Worm (Caenorhabditis elegans) whole organism, L2 larva: Measurements from ENCODE around the gene ltah-1.2.

Experiments
- C34F6.9 ChIP-seq: fragments of 150-350 bp; optimal IDR thresholded peaks from 2 replicates; lab custom pipeline; 2014; ENCODE audit warnings: missing biosample characterization, missing genetic modification characterization
- F13H6.1 ChIP-seq: sonication (generic microtip); optimal IDR thresholded peaks from 2 replicates; lab custom pipeline; 2016; ENCODE audit warnings: missing genetic modification characterization, missing compliant biosample characterization
- ZK546.5 ChIP-seq: sonication (generic microtip); optimal IDR thresholded peaks from 2 replicates; lab custom pipeline; 2017; ENCODE audit warnings: missing biosample characterization, missing genetic modification characterization
- alr-1 ChIP-seq: fragments of 150-350 bp; optimal IDR thresholded peaks from 2 replicates; lab custom pipeline; 2014; ENCODE audit warnings: missing biosample characterization, missing genetic modification characterization
- aly-2 ChIP-seq: fragments of 150-350 bp; optimal IDR thresholded peaks from 2 replicates; lab custom pipeline; 2014; ENCODE audit warnings: missing biosample characterization, missing genetic modification characterization
- ama-1 ChIP-seq: fragments of 150-350 bp; optimal IDR thresholded peaks from 2 replicates; lab custom pipeline; 2018; ENCODE audit warnings: inconsistent platforms
- blmp-1 ChIP-seq: sonication (generic microtip); optimal IDR thresholded peaks from 2 replicates; lab custom pipeline; 2017; ENCODE audit warnings: missing genetic modification characterization, mild to moderate bottlenecking, missing compliant biosample characterization, antibody characterized with exemption, moderate library complexity; ENCODE audit not compliant: insufficient read depth
- ceh-16 ChIP-seq: fragments of 150-350 bp; optimal IDR thresholded peaks from 2 replicates; lab custom pipeline; 2014; ENCODE audit warnings: missing biosample characterization, missing genetic modification characterization
- ceh-82 ChIP-seq: fragments of 150-350 bp; optimal IDR thresholded peaks from 2 replicates; lab custom pipeline; 2014; ENCODE audit warnings: missing biosample characterization, missing genetic modification characterization
- crh-2 ChIP-seq: sonication (generic microtip); optimal IDR thresholded peaks from 2 replicates; lab custom pipeline; 2017; ENCODE audit warnings: missing biosample characterization, missing genetic modification characterization
- dmd-4 ChIP-seq: sonication (generic microtip); optimal IDR thresholded peaks from 2 replicates; lab custom pipeline; 2017; ENCODE audit warnings: missing biosample characterization, missing genetic modification characterization
- egl-27 ChIP-seq: sonication (generic microtip); optimal IDR thresholded peaks from 3 replicates; lab custom pipeline; 2017; ENCODE audit warnings: missing biosample characterization, missing genetic modification reagents, missing genetic modification characterization
- elt-1 ChIP-seq: fragments of 150-350 bp; optimal IDR thresholded peaks from 2 replicates; lab custom pipeline; 2014; ENCODE audit warnings: missing biosample characterization, missing genetic modification characterization
- gmeb-1 ChIP-seq: fragments of 150-350 bp; optimal IDR thresholded peaks from 2 replicates; lab custom pipeline; 2014; ENCODE audit warnings: missing biosample characterization, missing genetic modification characterization
- lin-11 ChIP-seq: fragments of 150-350 bp; sonication (generic microtip); optimal IDR thresholded peaks from 2 replicates; lab custom pipeline; 2014; ENCODE audit warnings: missing biosample characterization, missing genetic modification characterization, inconsistent platforms, mixed read lengths
- lin-13 ChIP-seq: fragments of 150-350 bp; optimal IDR thresholded peaks from 2 replicates; lab custom pipeline; 2014; ENCODE audit warnings: missing biosample characterization, missing genetic modification reagents, missing genetic modification characterization
- lsy-2 ChIP-seq, 2 experiments: fragments of 150-350 bp in 1 of 2; sonication (generic microtip) in 1 of 2; optimal IDR thresholded peaks; 2 replicates each; lab custom pipeline; 2014 to 2017; ENCODE audit warnings: missing biosample characterization in 2 of 2, missing genetic modification characterization in 2 of 2
- mab-5 ChIP-seq: fragments of 150-350 bp; optimal IDR thresholded peaks from 2 replicates; lab custom pipeline; 2014; ENCODE audit warnings: missing biosample characterization, missing genetic modification characterization
- mbf-1 ChIP-seq: sonication (generic microtip); optimal IDR thresholded peaks from 2 replicates; lab custom pipeline; 2017; ENCODE audit warnings: missing biosample characterization, missing genetic modification characterization
- mdl-1 ChIP-seq, 2 experiments: fragments of 150-350 bp in 1 of 2; sonication (generic microtip) in 1 of 2; optimal IDR thresholded peaks; 2 replicates each; lab custom pipeline; 2017; ENCODE audit warnings: missing biosample characterization in 2 of 2, missing genetic modification characterization in 2 of 2
- nhr-10 ChIP-seq: sonication (generic microtip); optimal IDR thresholded peaks from 2 replicates; lab custom pipeline; 2017; ENCODE audit warnings: missing biosample characterization, missing genetic modification characterization
- nhr-11 ChIP-seq: fragments of 150-350 bp; optimal IDR thresholded peaks from 2 replicates; lab custom pipeline; 2014; ENCODE audit warnings: missing biosample characterization, missing genetic modification characterization
- nhr-12 ChIP-seq: fragments of 150-350 bp; optimal IDR thresholded peaks from 2 replicates; lab custom pipeline; 2014; ENCODE audit warnings: missing biosample characterization, missing genetic modification characterization
- nhr-129 ChIP-seq: fragments of 150-350 bp; optimal IDR thresholded peaks from 2 replicates; lab custom pipeline; 2014; ENCODE audit warnings: missing biosample characterization, missing genetic modification characterization
- nhr-21 ChIP-seq: fragments of 150-350 bp; optimal IDR thresholded peaks from 2 replicates; lab custom pipeline; 2014; ENCODE audit warnings: missing biosample characterization, missing genetic modification characterization
- nhr-23 ChIP-seq: fragments of 150-350 bp; optimal IDR thresholded peaks from 2 replicates; lab custom pipeline; 2014; ENCODE audit warnings: missing biosample characterization, missing genetic modification reagents, missing genetic modification characterization
- nhr-25 ChIP-seq: fragments of 150-350 bp; sonication (generic microtip); optimal IDR thresholded peaks from 3 replicates; lab custom pipeline; 2014; ENCODE audit warnings: missing biosample characterization, missing genetic modification characterization
- nhr-6 ChIP-seq: fragments of 150-350 bp; optimal IDR thresholded peaks from 2 replicates; lab custom pipeline; 2014; ENCODE audit warnings: missing biosample characterization, missing genetic modification characterization
- nhr-77 ChIP-seq: fragments of 150-350 bp; optimal IDR thresholded peaks from 2 replicates; lab custom pipeline; 2014; ENCODE audit warnings: missing biosample characterization, missing genetic modification characterization
- peb-1 ChIP-seq: fragments of 150-350 bp; optimal IDR thresholded peaks from 2 replicates; lab custom pipeline; 2014; ENCODE audit warnings: missing biosample characterization, missing genetic modification characterization
- sem-4 ChIP-seq: fragments of 150-350 bp; optimal IDR thresholded peaks from 2 replicates; lab custom pipeline; 2014; ENCODE audit warnings: missing biosample characterization, missing genetic modification reagents, missing genetic modification characterization
- skn-1 ChIP-seq: sonication (generic microtip); optimal IDR thresholded peaks from 2 replicates; lab custom pipeline; 2017; ENCODE audit warnings: missing biosample characterization, missing genetic modification characterization
- snpc-4 ChIP-seq: fragments of 150-350 bp; optimal IDR thresholded peaks from 2 replicates; lab custom pipeline; 2014; ENCODE audit warnings: missing biosample characterization, missing genetic modification characterization
- unc-39 ChIP-seq: fragments of 150-350 bp; optimal IDR thresholded peaks from 2 replicates; lab custom pipeline; 2014; ENCODE audit warnings: missing biosample characterization, missing genetic modification characterization
- unc-55 ChIP-seq: fragments of 150-350 bp; sonication (generic microtip); optimal IDR thresholded peaks from 3 replicates; lab custom pipeline; 2014; ENCODE audit warnings: missing biosample characterization, missing genetic modification reagents, missing genetic modification characterization
- unc-62 ChIP-seq: fragments of 150-350 bp; optimal IDR thresholded peaks from 2 replicates; lab custom pipeline; 2014; ENCODE audit warnings: missing biosample characterization, missing genetic modification reagents, missing genetic modification characterization
- zag-1 ChIP-seq: fragments of 150-350 bp; optimal IDR thresholded peaks from 2 replicates; lab custom pipeline; 2014; ENCODE audit warnings: missing biosample characterization, missing genetic modification characterization
- ztf-1 ChIP-seq: fragments of 200-800 bp; sonication (Bioruptor generic); conservative IDR thresholded peaks from 2 replicates; pipeline ENCODE4 v1.3.6; 2022; ENCODE audit warnings: missing genetic modification characterization, missing compliant biosample characterization
- ztf-11 ChIP-seq: sonication (generic microtip); optimal IDR thresholded peaks from 2 replicates; lab custom pipeline; 2017; ENCODE audit warnings: missing biosample characterization, missing genetic modification characterization
- ztf-4 ChIP-seq: fragments of 150-350 bp; optimal IDR thresholded peaks from 2 replicates; lab custom pipeline; 2014; ENCODE audit warnings: missing biosample characterization, missing genetic modification characterization

ltah-1.2 gene

DNA sequence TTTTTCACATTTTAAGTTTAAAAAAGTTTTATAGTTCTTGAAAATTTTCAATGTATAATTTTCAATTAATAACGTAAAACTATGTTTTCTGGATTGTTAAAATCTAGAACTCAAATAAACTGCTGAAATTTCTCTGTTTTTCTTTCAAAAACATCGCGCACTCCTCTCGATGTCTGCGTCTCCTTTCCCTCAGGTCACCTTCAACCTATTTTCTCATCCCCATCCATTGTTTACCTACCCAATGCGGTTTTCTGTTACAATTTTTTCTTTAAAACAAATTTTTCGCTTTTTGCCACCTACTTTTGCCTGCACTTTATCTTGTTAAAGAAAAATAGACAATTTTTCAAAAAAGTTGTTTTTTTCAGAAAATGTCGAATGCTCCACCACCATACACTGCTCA, 20.4 kb upstream of the ltah-1.2 start, which contains the start of gene ZC416.2:
Gene ZC416.2, plus strand, starts transcription at position 366 of the 400 bp plus-strand sequence.
- no peak for TF ChIP-seq sem-4
- TF ChIP-seq F13H6.1 (tag; lab: Kevin White, UChicago): peak; percentile 9
- TF ChIP-seq lsy-2 (tag; optimal IDR thresholded peaks at IDR 0.05; lab: Kevin White, UChicago): no peak
- no peak for TF ChIP-seq ZK546.5 (tag; lab: Kevin White, UChicago)
- TF ChIP-seq ztf-1 (GFP tag; lab: Robert Waterston, UW): no peak

DNA sequence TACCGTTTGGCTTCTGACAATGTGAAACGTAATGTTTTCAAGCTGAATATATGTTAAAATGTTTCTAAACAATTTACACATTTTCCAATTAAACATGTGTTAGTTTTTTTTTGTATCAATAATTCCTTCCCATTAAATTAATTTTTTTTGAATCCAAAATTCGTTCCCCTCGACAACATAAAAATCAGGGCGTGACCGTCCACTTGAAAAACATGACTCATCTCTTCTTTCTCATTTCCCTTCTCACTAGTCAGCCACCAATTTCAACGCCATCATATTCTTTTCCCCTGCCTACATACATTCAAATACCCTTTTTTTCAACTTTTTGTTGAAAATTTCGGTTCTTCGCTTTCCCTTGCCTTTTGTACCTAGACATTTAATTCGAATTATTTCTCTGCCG, 19.6 kb upstream of the ltah-1.2 start:
- TF ChIP-seq peb-1 (tag; lab: Kevin White, UChicago) (no peak), lin-11 (tag; lab: Kevin White, UChicago) (no peak), nhr-6 (tag; lab: Kevin White, UChicago) (no peak), ztf-1 (GFP tag; lab: Robert Waterston, UW) (no peak), elt-1 (tag; lab: Kevin White, UChicago) (no peak), nhr-77 (tag; lab: Kevin White, UChicago) (no peak), ztf-4 (tag; lab: Kevin White, UChicago) (no peak), ceh-16 (no peak), aly-2 (tag; lab: Kevin White, UChicago) (no peak), ztf-11 (tag; lab: Kevin White, UChicago) (no peak), mbf-1 (tag; lab: Kevin White, UChicago) (no peak), ama-1 (lab: Kevin White, UChicago) (no peak), snpc-4 (tag; lab: Kevin White, UChicago) (no peak), nhr-25 (tag; lab: Kevin White, UChicago) (no peak), nhr-12 (no peak)

DNA sequence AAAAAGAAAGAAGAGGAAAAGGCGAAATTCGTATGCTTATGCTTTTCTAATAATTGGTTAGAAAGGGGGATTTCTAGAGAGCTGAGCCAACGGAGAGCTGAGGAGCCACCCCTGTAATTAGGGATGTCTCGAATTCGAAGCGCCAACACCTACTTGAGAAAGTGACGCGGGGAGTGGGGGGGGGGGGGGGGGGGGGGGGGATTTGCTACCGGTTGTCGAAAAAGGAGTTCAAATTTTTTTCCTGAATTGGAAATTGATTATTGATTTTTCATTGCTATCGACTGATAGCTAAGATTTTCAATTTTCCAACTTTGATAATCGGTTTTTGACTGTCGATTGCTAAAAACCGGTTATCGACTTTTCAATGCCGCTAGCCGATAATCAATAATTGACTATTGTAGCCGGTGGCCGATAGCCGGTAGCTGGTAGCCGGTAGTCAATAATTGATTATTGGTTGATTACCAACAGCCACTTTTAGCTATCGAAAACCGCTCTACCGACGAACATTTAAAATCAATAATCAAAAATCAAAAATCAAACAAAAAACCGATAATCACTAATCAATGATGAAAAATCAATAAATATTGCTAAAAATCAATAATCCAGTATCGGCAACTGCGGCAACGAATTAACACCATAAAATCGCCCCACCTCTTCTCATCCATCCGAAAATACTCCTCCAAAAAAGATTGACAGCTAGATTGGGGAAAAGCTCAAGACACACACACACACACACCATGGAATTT, 16.2 kb upstream of the ltah-1.2 start:
- no peak for TF ChIP-seq aly-2 (tag; lab: Kevin White, UChicago)
- TF ChIP-seq snpc-4 (tag; lab: Kevin White, UChicago): no peak
- TF ChIP-seq egl-27 (tag; lab: Kevin White, UChicago): no peak
- TF ChIP-seq blmp-1 (tag; lab: Kevin White, UChicago): no peak
- no peak for TF ChIP-seq unc-62 (GFP tag; lab: Kevin White, UChicago)
- TF ChIP-seq nhr-11 (tag; lab: Kevin White, UChicago): no peak
- no peak for TF ChIP-seq peb-1 (tag; lab: Kevin White, UChicago)
- no peak for TF ChIP-seq mab-5 (tag; lab: Kevin White, UChicago)
- no peak for TF ChIP-seq ceh-16
- TF ChIP-seq crh-2 (tag; lab: Kevin White, UChicago): no peak
- no peak for TF ChIP-seq ceh-82 (tag; lab: Kevin White, UChicago)
- TF ChIP-seq F13H6.1 (tag; lab: Kevin White, UChicago): no peak
- TF ChIP-seq nhr-129 (tag; lab: Kevin White, UChicago): no peak

ce11 chrIV:3626447-3626846, 13.6 kb upstream of the ltah-1.2 start:
- TF ChIP-seq C34F6.9 (tag; lab: Kevin White, UChicago) (peak; percentile 16), mdl-1 (tag; optimal IDR thresholded peaks at IDR 0.05; lab: Kevin White, UChicago) (no peak), lin-13 (GFP tag; lab: Kevin White, UChicago) (no peak), nhr-10 (tag; lab: Kevin White, UChicago) (no peak), ztf-4 (tag; lab: Kevin White, UChicago) (no peak), nhr-25 (tag; lab: Kevin White, UChicago) (no peak), blmp-1 (tag; lab: Kevin White, UChicago) (no peak), nhr-21 (tag; lab: Kevin White, UChicago) (no peak)
- TF ChIP-seq, all 48 proteins: peak for 1

ce11 chrIV:3624597-3624996, 11.7 kb upstream of the ltah-1.2 start, which contains the start of the genes cha-1 and unc-17:
Gene cha-1, minus strand, starts transcription at chrIV:3624697.
Gene unc-17, minus strand, starts transcription at chrIV:3624699.
- no peak for TF ChIP-seq ceh-16
- TF ChIP-seq zag-1 (tag; lab: Kevin White, UChicago): no peak
- TF ChIP-seq C34F6.9 (tag; lab: Kevin White, UChicago): no peak
- no peak for TF ChIP-seq ceh-82 (tag; lab: Kevin White, UChicago)
- no peak for TF ChIP-seq unc-55 (GFP tag; lab: Kevin White, UChicago)
- TF ChIP-seq nhr-23 (tag; lab: Kevin White, UChicago): no peak
- no peak for TF ChIP-seq skn-1 (tag; lab: Kevin White, UChicago)
- TF ChIP-seq egl-27 (tag; lab: Kevin White, UChicago): no peak
- TF ChIP-seq nhr-77 (tag; lab: Kevin White, UChicago): no peak
- no peak for TF ChIP-seq mab-5 (tag; lab: Kevin White, UChicago)
- no peak for TF ChIP-seq dmd-4 (tag; lab: Kevin White, UChicago)
- TF ChIP-seq lin-13 (GFP tag; lab: Kevin White, UChicago): no peak
- no peak for TF ChIP-seq alr-1
- no peak for TF ChIP-seq ama-1 (lab: Kevin White, UChicago)
- no peak for TF ChIP-seq gmeb-1
- TF ChIP-seq peb-1 (tag; lab: Kevin White, UChicago): no peak
- TF ChIP-seq elt-1 (tag; lab: Kevin White, UChicago): no peak
- TF ChIP-seq F13H6.1 (tag; lab: Kevin White, UChicago): no peak
- TF ChIP-seq unc-39 (tag; lab: Kevin White, UChicago): no peak
